Fruit fly (Drosophila melanogaster) whole organism: Measurements from ENCODE around the gene tal-2A.

Experiments used
- CG8478 ChIP-seq: fragments of >200 bp; optimal IDR thresholded peaks from 2 replicates; lab custom pipeline; 2018; ENCODE audit warnings: inconsistent platforms
- pan ChIP-seq: fragments of >200 bp; optimal IDR thresholded peaks from 2 replicates; lab custom pipeline; 2017
- psq ChIP-seq: fragments of >200 bp; optimal IDR thresholded peaks from 2 replicates; lab custom pipeline; 2017

DNA sequence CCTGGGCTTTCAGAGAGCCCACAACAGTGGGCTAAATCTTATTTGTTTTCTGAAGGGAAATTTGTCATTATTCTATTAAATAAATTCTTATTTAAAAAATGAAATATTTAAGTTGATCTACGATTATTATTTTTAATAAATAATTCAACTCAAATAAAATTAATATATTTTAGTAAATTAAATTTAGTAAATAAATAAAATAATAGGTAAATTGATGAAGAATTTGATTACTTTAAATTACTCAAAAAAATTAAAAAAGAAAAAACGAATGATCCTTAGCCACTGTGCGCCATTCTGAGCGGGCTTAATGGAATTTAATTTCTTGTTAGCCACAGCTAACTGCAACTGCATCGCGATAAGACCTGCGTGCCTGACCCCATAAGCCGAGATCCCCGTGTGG, 35.4 kb downstream of the tal-2A start:
- TF ChIP-seq pan (no peak), CG8478 (lab: Kevin White, UChicago) (no peak), psq (lab: Kevin White, UChicago) (no peak)
